Fruit fly (Drosophila melanogaster) whole organism, prepupa: ENCODE data around the gene PAN3.

ENCODE experiments used
- Blimp-1 ChIP-seq: fragments of 200-800 bp; sonication (Bioruptor generic); optimal IDR thresholded peaks from 3 replicates; lab custom pipeline; 2017; ENCODE audit warnings: missing biosample characterization, missing genetic modification characterization, mild to moderate bottlenecking, moderate library complexity, missing genetic modification reagents
- CG10631 ChIP-seq: fragments of 200-800 bp; sonication (Bioruptor generic); optimal IDR thresholded peaks from 2 replicates; lab custom pipeline; 2016; ENCODE audit warnings: missing biosample characterization, missing genetic modification characterization
- CG10669 ChIP-seq: fragments of 200-800 bp; sonication (Bioruptor generic); optimal IDR thresholded peaks from 3 replicates; lab custom pipeline; 2018; ENCODE audit warnings: missing biosample characterization, mild to moderate bottlenecking, missing genetic modification characterization, moderate library complexity
- CG15336 ChIP-seq: fragments of 200-800 bp; sonication (Bioruptor generic); IDR thresholded peaks from 2 replicates; pipeline ENCODE4 v1.3.6; 2022; ENCODE audit warnings: missing biosample characterization, missing genetic modification characterization
- CG1621 ChIP-seq: fragments of 200-800 bp; sonication (Bioruptor generic); optimal IDR thresholded peaks from 3 replicates; lab custom pipeline; 2018; ENCODE audit warnings: missing biosample characterization, mild to moderate bottlenecking, missing genetic modification characterization
- CG16779 ChIP-seq: fragments of 200-800 bp; sonication (Bioruptor generic); optimal IDR thresholded peaks from 3 replicates; lab custom pipeline; 2017; ENCODE audit warnings: missing biosample characterization, mild to moderate bottlenecking, missing genetic modification characterization
- CG3032 ChIP-seq: fragments of 200-800 bp; optimal IDR thresholded peaks from 2 replicates; lab custom pipeline; 2019; ENCODE audit warnings: missing biosample characterization, mild to moderate bottlenecking, missing genetic modification characterization, moderate library complexity
- CG31627 ChIP-seq: fragments of 200-800 bp; sonication (Bioruptor generic); optimal IDR thresholded peaks from 3 replicates; lab custom pipeline; 2016; ENCODE audit warnings: missing biosample characterization, missing genetic modification characterization
- CG32006 ChIP-seq: fragments of 200-800 bp; sonication (Bioruptor generic); optimal IDR thresholded peaks from 3 replicates; lab custom pipeline; 2017; ENCODE audit warnings: missing biosample characterization, mild to moderate bottlenecking, missing genetic modification characterization
- CG4318 ChIP-seq: fragments of 200-800 bp; sonication (Bioruptor generic); optimal IDR thresholded peaks from 3 replicates; lab custom pipeline; 2017; ENCODE audit warnings: missing biosample characterization, mild to moderate bottlenecking, missing genetic modification characterization
- CG6163 ChIP-seq: fragments of 200-800 bp; sonication (Bioruptor generic); IDR thresholded peaks from 3 replicates; pipeline ENCODE4 v1.3.6; 2022; ENCODE audit warnings: missing biosample characterization, missing genetic modification characterization
- CG6276 ChIP-seq: fragments of 200-800 bp; sonication (Bioruptor generic); optimal IDR thresholded peaks from 2 replicates; lab custom pipeline; 2017; ENCODE audit warnings: missing biosample characterization, mild to moderate bottlenecking, missing genetic modification characterization
- CG6792 ChIP-seq: fragments of 200-800 bp; sonication (Bioruptor generic); optimal IDR thresholded peaks from 3 replicates; lab custom pipeline; 2016; ENCODE audit warnings: missing biosample characterization, missing genetic modification characterization
- CG6808 ChIP-seq: fragments of 200-800 bp; sonication (Bioruptor generic); optimal IDR thresholded peaks from 3 replicates; lab custom pipeline; 2017; ENCODE audit warnings: missing biosample characterization, missing genetic modification characterization, mild to moderate bottlenecking, moderate library complexity, missing genetic modification reagents
- CG6854 ChIP-seq: fragments of 200-800 bp; sonication (Bioruptor generic); optimal IDR thresholded peaks from 2 replicates; lab custom pipeline; 2017; ENCODE audit warnings: missing biosample characterization, mild to moderate bottlenecking, missing genetic modification characterization
- CG7368 ChIP-seq: fragments of 200-800 bp; sonication (Bioruptor generic); optimal IDR thresholded peaks from 3 replicates; lab custom pipeline; 2016; ENCODE audit warnings: missing biosample characterization, missing genetic modification characterization
- CG8119 ChIP-seq: fragments of 200-800 bp; sonication (Bioruptor generic); IDR thresholded peaks from 3 replicates; pipeline ENCODE4 v1.3.6; 2022; ENCODE audit warnings: missing biosample characterization, missing genetic modification characterization
- Eip75B ChIP-seq: fragments of 200-800 bp; sonication (Bioruptor generic); optimal IDR thresholded peaks from 3 replicates; lab custom pipeline; 2016; ENCODE audit warnings: missing biosample characterization, missing genetic modification characterization
- Eip78C ChIP-seq: fragments of 200-800 bp; sonication (Bioruptor generic); peaks from one replicate; lab custom pipeline; 2016; ENCODE audit warnings: missing biosample characterization, missing genetic modification characterization
- Eip93F ChIP-seq: fragments of 200-800 bp; sonication (Bioruptor generic); optimal IDR thresholded peaks from 2 replicates; lab custom pipeline; 2016; ENCODE audit warnings: missing biosample characterization, mild to moderate bottlenecking, missing genetic modification characterization
- Ets21C ChIP-seq: fragments of 200-800 bp; sonication (Bioruptor generic); optimal IDR thresholded peaks from 3 replicates; lab custom pipeline; 2016; ENCODE audit warnings: missing biosample characterization, missing genetic modification characterization
- Ets96B ChIP-seq: fragments of 200-800 bp; optimal IDR thresholded peaks from 2 replicates; lab custom pipeline; 2019; ENCODE audit warnings: missing biosample characterization, mild to moderate bottlenecking, missing genetic modification characterization, moderate library complexity
- Gug ChIP-seq: fragments of 200-800 bp; sonication (Bioruptor generic); IDR thresholded peaks from 2 replicates; pipeline ENCODE4 v1.3.6; 2022; ENCODE audit warnings: missing biosample characterization, missing genetic modification characterization
- Hr4 ChIP-seq: fragments of 200-800 bp; sonication (Bioruptor generic); optimal IDR thresholded peaks from 3 replicates; lab custom pipeline; 2016; ENCODE audit warnings: missing biosample characterization, missing genetic modification characterization
- Met ChIP-seq: fragments of 200-800 bp; sonication (Bioruptor generic); optimal IDR thresholded peaks from 3 replicates; lab custom pipeline; 2016; ENCODE audit warnings: missing biosample characterization, missing genetic modification characterization
- OdsH ChIP-seq: fragments of 200-800 bp; sonication (Bioruptor generic); optimal IDR thresholded peaks from 3 replicates; lab custom pipeline; 2016; ENCODE audit warnings: missing biosample characterization, missing genetic modification characterization
- Sox14 ChIP-seq: fragments of 200-800 bp; sonication (Bioruptor generic); optimal IDR thresholded peaks from 3 replicates; lab custom pipeline; 2016; ENCODE audit warnings: missing biosample characterization, missing genetic modification characterization
- Sox15 ChIP-seq: fragments of 200-800 bp; sonication (Bioruptor generic); optimal IDR thresholded peaks from 3 replicates; lab custom pipeline; 2016; ENCODE audit warnings: missing biosample characterization, missing genetic modification characterization
- cyc ChIP-seq: fragments of 200-800 bp; sonication (Bioruptor generic); optimal IDR thresholded peaks from 3 replicates; lab custom pipeline; 2016; ENCODE audit warnings: missing biosample characterization, missing genetic modification characterization
- dac ChIP-seq: fragments of 200-800 bp; sonication (Bioruptor generic); optimal IDR thresholded peaks from 2 replicates; lab custom pipeline; 2017; ENCODE audit warnings: missing biosample characterization, mild to moderate bottlenecking, missing genetic modification characterization
- eg ChIP-seq: fragments of 200-800 bp; sonication (Bioruptor generic); IDR thresholded peaks from 3 replicates; pipeline ENCODE4 v1.3.6; 2022; ENCODE audit warnings: missing biosample characterization, missing genetic modification characterization
- esn ChIP-seq: fragments of 200-800 bp; sonication (Bioruptor generic); optimal IDR thresholded peaks from 2 replicates; lab custom pipeline; 2016; ENCODE audit warnings: missing biosample characterization, mild to moderate bottlenecking, missing genetic modification characterization, moderate library complexity
- fd59A ChIP-seq: fragments of 200-800 bp; sonication (Bioruptor generic); optimal IDR thresholded peaks from 2 replicates; lab custom pipeline; 2017; ENCODE audit warnings: missing biosample characterization, mild to moderate bottlenecking, missing genetic modification characterization, missing genetic modification reagents
- fd85E ChIP-seq: fragments of 200-800 bp; sonication (Bioruptor generic); optimal IDR thresholded peaks from 3 replicates; lab custom pipeline; 2016; ENCODE audit warnings: missing biosample characterization, missing genetic modification characterization
- fkh ChIP-seq: fragments of 200-800 bp; sonication (Bioruptor generic); optimal IDR thresholded peaks from 3 replicates; lab custom pipeline; 2017; ENCODE audit warnings: missing biosample characterization, mild to moderate bottlenecking, missing genetic modification characterization, moderate library complexity
- lz ChIP-seq: fragments of 200-800 bp; sonication (Bioruptor generic); optimal IDR thresholded peaks from 3 replicates; lab custom pipeline; 2016; ENCODE audit warnings: missing biosample characterization, missing genetic modification characterization
- pdm3 ChIP-seq: fragments of 200-800 bp; sonication (Bioruptor generic); optimal IDR thresholded peaks from 3 replicates; lab custom pipeline; 2016; ENCODE audit warnings: missing biosample characterization, missing genetic modification characterization
- salr ChIP-seq, 2 experiments: fragments of 200-800 bp; sonication (Bioruptor generic); optimal IDR thresholded peaks; 3 replicates each; lab custom pipeline; 2016 to 2018; ENCODE audit warnings: missing biosample characterization in 2 of 2, missing genetic modification characterization in 2 of 2, mild to moderate bottlenecking in 1 of 2
- svp ChIP-seq: fragments of 200-800 bp; sonication (Bioruptor generic); peaks from one replicate; lab custom pipeline; 2016; ENCODE audit warnings: missing biosample characterization, missing genetic modification characterization
- topi ChIP-seq: fragments of 200-800 bp; sonication (Bioruptor generic); optimal IDR thresholded peaks from 3 replicates; lab custom pipeline; 2016; ENCODE audit warnings: missing biosample characterization, missing genetic modification characterization
- vri ChIP-seq: fragments of 200-800 bp; sonication (Bioruptor generic); optimal IDR thresholded peaks from 3 replicates; lab custom pipeline; 2016; ENCODE audit warnings: missing biosample characterization, mild to moderate bottlenecking, missing genetic modification characterization

The PAN3 gene

DNA sequence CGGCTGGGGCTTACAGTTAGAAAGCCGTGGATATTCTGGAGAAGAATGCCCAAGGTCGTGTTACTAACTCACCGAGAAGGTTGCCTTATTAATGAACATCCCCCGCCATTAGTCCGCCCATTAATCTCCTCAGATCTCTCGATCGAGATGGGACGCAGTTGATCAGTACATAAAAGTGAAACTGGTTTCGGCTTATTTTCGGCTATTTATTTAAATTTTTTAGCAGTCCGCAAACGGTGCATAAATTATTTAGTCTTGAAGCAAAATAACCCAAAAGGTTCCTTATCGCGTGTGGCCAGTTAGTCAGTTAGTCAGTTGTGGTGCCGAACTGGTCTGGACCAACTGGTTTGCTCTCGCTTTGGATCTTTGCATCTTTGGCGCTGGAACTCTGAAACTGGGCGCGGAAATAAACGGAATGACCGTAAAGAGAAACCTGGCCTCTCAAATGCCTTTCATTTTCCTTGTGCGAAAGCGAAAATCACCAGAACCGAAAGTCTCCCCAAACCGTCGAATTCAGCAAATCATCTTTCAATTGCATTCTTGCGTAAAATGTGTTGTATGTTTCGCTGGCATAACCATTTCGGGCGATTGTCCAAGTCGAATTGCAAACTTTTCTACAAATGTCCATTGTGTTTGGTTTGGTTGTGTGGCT is 28.0 kb downstream of the PAN3 start:
- peak; percentile 6 for TF ChIP-seq topi
- TF ChIP-seq CG3032 = no peak
- peak; percentile 99 for TF ChIP-seq Blimp-1
- TF ChIP-seq Sox14 = no peak
- TF ChIP-seq salr (GFP tag; optimal IDR thresholded peaks at IDR 0.05; lab: Kevin White, UChicago) = no peak
- TF ChIP-seq eg = 0 out of 3 replicates have a peak, but pooled peaks have one; percentile 21
- peak; percentile 73 for TF ChIP-seq CG6854 (GFP tag; lab: Kevin White, UChicago)
- TF ChIP-seq CG32006 = no peak
- no peak for TF ChIP-seq Hr4 (GFP tag; lab: Kevin White, UChicago)
- TF ChIP-seq, all 60 proteins: peak for 4

DNA sequence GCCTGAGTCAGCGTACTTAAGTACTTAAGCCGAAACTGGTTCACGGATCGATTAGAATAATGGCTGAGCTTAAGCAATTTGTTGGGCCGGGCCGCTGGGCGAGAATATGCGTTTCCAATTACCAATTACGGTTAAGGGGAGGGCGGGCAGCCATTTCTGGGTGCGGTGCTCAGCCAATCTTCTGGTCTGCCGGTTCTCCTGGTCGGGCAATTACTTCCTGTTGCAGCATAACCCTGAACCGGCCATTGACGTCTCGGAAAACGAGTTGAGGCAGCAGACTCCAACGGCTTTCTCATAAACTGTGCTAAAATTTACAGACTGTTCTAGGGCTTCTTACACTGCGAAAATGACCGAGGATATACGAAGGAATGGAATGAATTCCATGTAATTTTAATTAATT is 30.2 kb downstream of the PAN3 start:
- TF ChIP-seq CG10669 (peak; percentile 31), CG6808 (GFP tag; lab: Kevin White, UChicago) (peak; percentile 35), CG16779 (tag; lab: Kevin White, UChicago) (no peak)

dm6 chr3L:3102506-3103023 is 31.6 kb downstream of the PAN3 start:
- TF ChIP-seq CG31627 (no peak), Ets96B (tag; lab: Kevin White, UChicago) (no peak), CG16779 (tag; lab: Kevin White, UChicago) (no peak), CG32006 (no peak), CG10631 (GFP tag; lab: Kevin White, UChicago) (no peak), CG4318 (GFP tag; lab: Kevin White, UChicago) (no peak), salr (GFP tag; optimal IDR thresholded peaks at IDR 0.05; lab: Kevin White, UChicago) (no peak), CG6276 (GFP tag; lab: Kevin White, UChicago) (no peak), CG6792 (no peak), CG6808 (GFP tag; lab: Kevin White, UChicago) (no peak), CG6163 (GFP tag; lab: Robert Waterston, UW) (no peak), CG15336 (GFP tag; lab: Robert Waterston, UW) (no peak), pdm3 (GFP tag; lab: Kevin White, UChicago) (no peak), CG7368 (GFP tag; lab: Kevin White, UChicago) (no peak), svp (GFP tag; lab: Kevin White, UChicago) (no peak), esn (GFP tag; lab: Kevin White, UChicago) (no peak), Eip78C (GFP tag; lab: Kevin White, UChicago) (no peak)

dm6 chr3L:3105531-3105930 is 34.6 kb downstream of the PAN3 start:
- TF ChIP-seq CG10631 (GFP tag; lab: Kevin White, UChicago) = no peak
- no peak for TF ChIP-seq CG6792
- no peak for TF ChIP-seq Met (GFP tag; lab: Kevin White, UChicago)
- no peak for TF ChIP-seq OdsH (GFP tag; lab: Kevin White, UChicago)
- TF ChIP-seq cyc (GFP tag; lab: Kevin White, UChicago) = no peak
- peak; percentile 58 for TF ChIP-seq CG6276 (GFP tag; lab: Kevin White, UChicago)
- no peak for TF ChIP-seq Eip93F (GFP tag; lab: Kevin White, UChicago)
- TF ChIP-seq CG6163 (GFP tag; lab: Robert Waterston, UW) = 0 out of 3 replicates have a peak, but pooled peaks have one; percentile 30
- peak; percentile 34; the same call in 1 of the 3 replicates for TF ChIP-seq eg
- peak; percentile 53; the same call in 1 of the 3 replicates for TF ChIP-seq CG8119 (GFP tag; lab: Robert Waterston, UW)
- no peak for TF ChIP-seq fd59A (GFP tag; lab: Kevin White, UChicago)

- no peak for TF ChIP-seq dac (GFP tag; lab: Kevin White, UChicago)
- TF ChIP-seq CG31627 = no peak
- TF ChIP-seq lz = no peak
- TF ChIP-seq Gug = no peak
- no peak for TF ChIP-seq Ets21C (GFP tag; lab: Kevin White, UChicago)
- no peak for TF ChIP-seq CG6792
- no peak for TF ChIP-seq Met (GFP tag; lab: Kevin White, UChicago)
- no peak for TF ChIP-seq fkh (GFP tag; lab: Kevin White, UChicago)
- TF ChIP-seq CG6163 (GFP tag; lab: Robert Waterston, UW) = 0 out of 3 replicates have a peak, but pooled peaks have one; percentile 26
- no peak for TF ChIP-seq fd85E (GFP tag; lab: Kevin White, UChicago)
- TF ChIP-seq Blimp-1 = no peak
- TF ChIP-seq Eip78C (GFP tag; lab: Kevin White, UChicago) = peak; percentile 79
- no peak for TF ChIP-seq Sox15
- TF ChIP-seq Hr4 (GFP tag; lab: Kevin White, UChicago) = peak; percentile 14
- peak; percentile 40 for TF ChIP-seq OdsH (GFP tag; lab: Kevin White, UChicago)
- TF ChIP-seq Eip75B (GFP tag; lab: Kevin White, UChicago) = peak; percentile 33
- TF ChIP-seq CG10669 = peak; percentile 61
- TF ChIP-seq pdm3 (GFP tag; lab: Kevin White, UChicago) = peak; percentile 6
- peak; percentile 44 for TF ChIP-seq CG1621 (tag; lab: Kevin White, UChicago)
- no peak for TF ChIP-seq vri
Observed at dm6 chr3L:3106146-3106545, 35.2 kb downstream of the PAN3 start.
